Worm (Caenorhabditis elegans) whole organism, L4 larva: ENCODE results near the gene edg-1.

Experiments used
- F37D6.2 ChIP-seq: sonication (generic microtip); optimal IDR thresholded peaks from 2 replicates; lab custom pipeline; 2016; ENCODE audit warnings: mild to moderate bottlenecking, missing genetic modification characterization, missing compliant biosample characterization
- jun-1 ChIP-seq: fragments of 150-350 bp; optimal IDR thresholded peaks from 2 replicates; lab custom pipeline; 2014; ENCODE audit warnings: missing biosample characterization, missing genetic modification reagents, missing genetic modification characterization
- lir-3 ChIP-seq: sonication (generic microtip); optimal IDR thresholded peaks from 2 replicates; lab custom pipeline; 2016; ENCODE audit warnings: mild to moderate bottlenecking, missing genetic modification characterization, missing compliant biosample characterization
- mdl-1 ChIP-seq, 2 experiments: fragments of 150-350 bp in 1 of 2; sonication (generic microtip) in 1 of 2; optimal IDR thresholded peaks; 2 replicates each; lab custom pipeline; 2014 to 2017; ENCODE audit warnings: missing biosample characterization in 2 of 2, missing genetic modification characterization in 2 of 2
- nhr-28 ChIP-seq: fragments of 150-350 bp; optimal IDR thresholded peaks from 2 replicates; lab custom pipeline; 2014; ENCODE audit warnings: missing biosample characterization, missing genetic modification characterization
- saeg-2 ChIP-seq: fragments of 200-800 bp; sonication (Bioruptor generic); IDR thresholded peaks from 2 replicates; pipeline ENCODE4 v1.3.6; 2022; ENCODE audit warnings: missing genetic modification reagents, missing genetic modification characterization, missing compliant biosample characterization
- skn-1 ChIP-seq: fragments of 150-350 bp; optimal IDR thresholded peaks from 2 replicates; lab custom pipeline; 2014; ENCODE audit warnings: missing biosample characterization, missing genetic modification characterization
- snpc-4 ChIP-seq: fragments of 150-350 bp; optimal IDR thresholded peaks from 2 replicates; lab custom pipeline; 2014; ENCODE audit warnings: missing biosample characterization, missing genetic modification characterization
- unc-62 ChIP-seq, 3 experiments: fragments of 150-350 bp in 1 of 3; sonication (generic microtip); optimal IDR thresholded peaks in 2 of 3; peaks in 1 of 3; 1 replicate in 1 of 3; 2 replicates in 2 of 3; lab custom pipeline; 2014 to 2017; ENCODE audit warnings: missing biosample characterization in 3 of 3, missing genetic modification characterization in 3 of 3, missing genetic modification reagents in 3 of 3, missing genotype in 1 of 3
- vab-7 ChIP-seq: fragments of 200-800 bp; sonication (Bioruptor generic); IDR thresholded peaks from 2 replicates; pipeline ENCODE4 v1.3.6; 2022; ENCODE audit warnings: missing genetic modification reagents, missing genetic modification characterization, missing compliant biosample characterization
- zip-2 ChIP-seq: fragments of 150-350 bp; optimal IDR thresholded peaks from 2 replicates; lab custom pipeline; 2014; ENCODE audit warnings: missing biosample characterization, missing genetic modification characterization

- TF ChIP-seq mdl-1 (tag; optimal IDR thresholded peaks at IDR 0.05; lab: Kevin White, UChicago) (no peak), saeg-2 (GFP tag; lab: Robert Waterston, UW) (no peak), lir-3 (tag; lab: Kevin White, UChicago) (no peak), skn-1 (tag; lab: Kevin White, UChicago) (no peak), vab-7 (GFP tag; lab: Robert Waterston, UW) (no peak), zip-2 (no peak), nhr-28 (tag; lab: Kevin White, UChicago) (peak; percentile 43), F37D6.2 (tag; lab: Kevin White, UChicago) (no peak), jun-1 (tag; lab: Kevin White, UChicago) (no peak), unc-62 (GFP tag; optimal IDR thresholded peaks at IDR 0.05 in 1 of 2; lab: Kevin White, UChicago) (no peak), unc-62 (tag; optimal IDR thresholded peaks at IDR 0.05; lab: Kevin White, UChicago) (no peak), snpc-4 (no peak)
Observed at ce11 chrIV:11306548-11306947, 14.1 kb upstream of the edg-1 start, which contains the start of gene B0035.13.
